Fruit fly (Drosophila melanogaster): ENCODE measurements around the gene Nelf-A.

The Nelf-A gene

DNA sequence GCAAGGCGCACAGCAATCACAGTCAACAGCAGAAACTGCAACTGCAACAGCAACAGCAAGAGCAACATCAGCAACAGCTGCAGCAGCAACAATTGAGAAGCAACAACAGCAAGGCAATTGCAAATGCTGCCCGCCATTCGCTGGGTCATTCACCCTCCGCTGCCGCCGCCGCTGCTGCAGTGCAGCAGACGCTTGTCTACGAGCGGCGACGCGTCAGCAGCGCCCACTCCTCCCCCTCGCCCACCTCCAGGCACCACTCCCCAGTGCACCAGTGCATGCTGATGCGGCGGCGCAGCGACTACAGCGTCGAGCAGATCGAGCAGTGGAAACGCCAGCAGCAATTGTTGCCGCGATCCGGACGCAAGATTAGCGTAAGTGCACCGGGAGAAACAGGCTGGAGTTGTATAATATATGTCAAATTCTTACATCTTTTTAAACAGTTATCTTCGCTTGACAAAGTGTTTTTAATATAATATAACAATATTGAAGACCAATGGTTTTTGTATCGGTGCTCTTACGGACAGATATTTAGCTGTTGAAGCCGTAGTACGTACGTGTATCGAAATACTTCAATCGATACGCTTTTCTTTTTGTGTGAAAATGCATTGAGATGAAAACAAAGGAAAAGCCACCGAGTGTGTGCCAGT is 17.7 kb upstream of the Nelf-A start (continued):
- TF ChIP-seq hbn (GFP tag; IDR thresholded peaks at IDR 0.05; ENCODE audit: partially characterized antibody), result no peak
- no peak for TF ChIP-seq CG6854 (GFP tag; optimal IDR thresholded peaks at IDR 0.05)
- TF ChIP-seq Ravus (GFP tag; IDR thresholded peaks at IDR 0.05), result no peak
- peak; percentile 53; the same call in 1 of the 2 replicates for TF ChIP-seq CG32772 (GFP tag; IDR thresholded peaks at IDR 0.05)
- no peak for TF ChIP-seq HmgZ (tag; optimal IDR thresholded peaks at IDR 0.05)
- no peak for TF ChIP-seq gem (tag; optimal IDR thresholded peaks at IDR 0.05)
- TF ChIP-seq trem (tag; optimal IDR thresholded peaks at IDR 0.05), result no peak
- no peak for TF ChIP-seq Camta (GFP tag; optimal IDR thresholded peaks at IDR 0.05)
- TF ChIP-seq jigr1 (GFP tag; IDR thresholded peaks at IDR 0.05), result no peak
- TF ChIP-seq D (optimal IDR thresholded peaks at IDR 0.05), result no peak
- peak; percentile 64 for TF ChIP-seq D (GFP tag; optimal IDR thresholded peaks at IDR 0.05)
- no peak for TF ChIP-seq lbe (GFP tag; optimal IDR thresholded peaks at IDR 0.05)
- no peak for TF ChIP-seq Atf6 (GFP tag; IDR thresholded peaks at IDR 0.05)
- peak; percentile 28; the same call in 1 of the 2 replicates for TF ChIP-seq CG14667 (GFP tag; IDR thresholded peaks at IDR 0.05)
- TF ChIP-seq CG8924 (tag; optimal IDR thresholded peaks at IDR 0.05), result peak; percentile 21
- peak; percentile 44 for TF ChIP-seq kni (GFP tag; optimal IDR thresholded peaks at IDR 0.05)
- TF ChIP-seq tap (tag; optimal IDR thresholded peaks at IDR 0.05), result no peak
- TF ChIP-seq vvl (GFP tag; IDR thresholded peaks at IDR 0.05), result peak; percentile 40; the same call in 1 of the 2 replicates
- peak; percentile 63 for TF ChIP-seq CG17359 (tag; optimal IDR thresholded peaks at IDR 0.05)
- TF ChIP-seq CG14441 (GFP tag; IDR thresholded peaks at IDR 0.05), result peak; percentile 41; the same call in 1 of the 2 replicates
- no peak for TF ChIP-seq CG10147 (GFP tag; optimal IDR thresholded peaks at IDR 0.05)
- peak; percentile 46 for TF ChIP-seq Ssrp (tag; optimal IDR thresholded peaks at IDR 0.05)
- peak; percentile 25; the same call in 1 of the 2 replicates for TF ChIP-seq CG32767 (GFP tag; IDR thresholded peaks at IDR 0.05)
- peak; percentile 55 for TF ChIP-seq oc (tag; optimal IDR thresholded peaks at IDR 0.05)
- TF ChIP-seq her (GFP tag; optimal IDR thresholded peaks at IDR 0.05), result no peak
- no peak for TF ChIP-seq Hr51 (GFP tag; optimal IDR thresholded peaks at IDR 0.05)
- peak; percentile 13 for TF ChIP-seq Vsx1 (GFP tag; optimal IDR thresholded peaks at IDR 0.05)
- peak; percentile 44 for TF ChIP-seq CG10267 (tag; optimal IDR thresholded peaks at IDR 0.05)
- TF ChIP-seq gce (GFP tag; IDR thresholded peaks at IDR 0.05), result peak; percentile 68; the same call in 2 of the 3 replicates
- TF ChIP-seq stc (GFP tag; IDR thresholded peaks at IDR 0.05), result peak; percentile 55; the same call in 1 of the 2 replicates
- no peak for TF ChIP-seq CG1832 (GFP tag; optimal IDR thresholded peaks at IDR 0.05)
- TF ChIP-seq Abd-B (GFP tag; optimal IDR thresholded peaks at IDR 0.05), result no peak
- peak; percentile 21; the same call in 1 of the 3 replicates for TF ChIP-seq CG7357 (GFP tag; IDR thresholded peaks at IDR 0.05)
- TF ChIP-seq Dip3 (GFP tag; optimal IDR thresholded peaks at IDR 0.05), result no peak
- no peak for TF ChIP-seq CG3726 (GFP tag; IDR thresholded peaks at IDR 0.05)
- peak; percentile 14 for TF ChIP-seq CTCF (GFP tag; optimal IDR thresholded peaks at IDR 0.05)
- TF ChIP-seq CG10654 (GFP tag; optimal IDR thresholded peaks at IDR 0.05), result no peak
- peak; percentile 22 for TF ChIP-seq lab (GFP tag; optimal IDR thresholded peaks at IDR 0.05)
- peak; percentile 24 for TF ChIP-seq CG12659 (GFP tag; optimal IDR thresholded peaks at IDR 0.05)
- TF ChIP-seq CG13287 (GFP tag; IDR thresholded peaks at IDR 0.05; ENCODE audit: partially characterized antibody), result no peak
- TF ChIP-seq D19B (GFP tag; optimal IDR thresholded peaks at IDR 0.05), result no peak
- peak in 1 of 2 experiments; percentile 40 for TF ChIP-seq Eip74EF (GFP tag; optimal IDR thresholded peaks at IDR 0.05)
- no peak for TF ChIP-seq Rx (GFP tag; IDR thresholded peaks at IDR 0.05)
- peak; percentile 19; the same call in 1 of the 3 replicates for TF ChIP-seq Aef1 (GFP tag; IDR thresholded peaks at IDR 0.05)
